Worm (Caenorhabditis elegans) whole organism, mixed stage, embryonic: ENCODE data around the gene gpa-13.

Source experiments
- blmp-1 ChIP-seq: fragments of 150-350 bp; optimal IDR thresholded peaks from 2 replicates; lab custom pipeline; 2014; ENCODE audit warnings: missing biosample characterization, missing genetic modification characterization
- ces-1 ChIP-seq: fragments of 150-350 bp; optimal IDR thresholded peaks from 2 replicates; lab custom pipeline; 2014; ENCODE audit warnings: missing biosample characterization, missing genetic modification reagents, missing genetic modification characterization
- cnd-1 ChIP-seq: fragments of 200-800 bp; sonication (Bioruptor generic); optimal IDR thresholded peaks from 2 replicates; lab custom pipeline; 2018; ENCODE audit warnings: mild to moderate bottlenecking, missing genetic modification characterization, missing compliant biosample characterization
- elt-1 ChIP-seq: sonication (generic microtip); optimal IDR thresholded peaks from 2 replicates; lab custom pipeline; 2017; ENCODE audit warnings: missing genetic modification characterization, mild to moderate bottlenecking, missing compliant biosample characterization, antibody characterized with exemption, moderate library complexity, borderline replicate concordance; ENCODE audit not compliant: insufficient read depth
- elt-3 ChIP-seq: fragments of 150-350 bp; optimal IDR thresholded peaks from 2 replicates; lab custom pipeline; 2014; ENCODE audit warnings: missing biosample characterization, missing genetic modification characterization
- hlh-1 ChIP-seq: fragments of 150-350 bp; optimal IDR thresholded peaks from 2 replicates; lab custom pipeline; 2014; ENCODE audit warnings: missing biosample characterization, missing genetic modification reagents, missing genetic modification characterization
- lin-13 ChIP-seq: fragments of 150-350 bp; optimal IDR thresholded peaks from 2 replicates; lab custom pipeline; 2014; ENCODE audit warnings: missing biosample characterization, missing genetic modification characterization
- lsy-2 ChIP-seq: fragments of 150-350 bp; optimal IDR thresholded peaks from 2 replicates; lab custom pipeline; 2014; ENCODE audit warnings: missing biosample characterization, missing genetic modification characterization
- nhr-237 ChIP-seq: fragments of 150-350 bp; optimal IDR thresholded peaks from 2 replicates; lab custom pipeline; 2014; ENCODE audit warnings: missing biosample characterization, missing genetic modification characterization
- nhr-28 ChIP-seq: fragments of 150-350 bp; optimal IDR thresholded peaks from 2 replicates; lab custom pipeline; 2014; ENCODE audit warnings: missing biosample characterization, missing genetic modification characterization
- pha-4 ChIP-seq: fragments of 150-350 bp; optimal IDR thresholded peaks from 2 replicates; lab custom pipeline; 2018; ENCODE audit warnings: missing biosample characterization, missing genetic modification reagents, missing genetic modification characterization
- tbx-8 ChIP-seq: fragments of 200-800 bp; sonication (Bioruptor generic); optimal IDR thresholded peaks from 2 replicates; lab custom pipeline; 2018; ENCODE audit warnings: mild to moderate bottlenecking, missing genetic modification characterization, moderate library complexity, missing compliant biosample characterization
- unc-62 ChIP-seq: fragments of 150-350 bp; optimal IDR thresholded peaks from 2 replicates; lab custom pipeline; 2014; ENCODE audit warnings: missing biosample characterization, missing genetic modification reagents, missing genetic modification characterization
- zip-8 ChIP-seq: fragments of 150-350 bp; optimal IDR thresholded peaks from 2 replicates; lab custom pipeline; 2014; ENCODE audit warnings: missing biosample characterization, missing genetic modification characterization

DNA sequence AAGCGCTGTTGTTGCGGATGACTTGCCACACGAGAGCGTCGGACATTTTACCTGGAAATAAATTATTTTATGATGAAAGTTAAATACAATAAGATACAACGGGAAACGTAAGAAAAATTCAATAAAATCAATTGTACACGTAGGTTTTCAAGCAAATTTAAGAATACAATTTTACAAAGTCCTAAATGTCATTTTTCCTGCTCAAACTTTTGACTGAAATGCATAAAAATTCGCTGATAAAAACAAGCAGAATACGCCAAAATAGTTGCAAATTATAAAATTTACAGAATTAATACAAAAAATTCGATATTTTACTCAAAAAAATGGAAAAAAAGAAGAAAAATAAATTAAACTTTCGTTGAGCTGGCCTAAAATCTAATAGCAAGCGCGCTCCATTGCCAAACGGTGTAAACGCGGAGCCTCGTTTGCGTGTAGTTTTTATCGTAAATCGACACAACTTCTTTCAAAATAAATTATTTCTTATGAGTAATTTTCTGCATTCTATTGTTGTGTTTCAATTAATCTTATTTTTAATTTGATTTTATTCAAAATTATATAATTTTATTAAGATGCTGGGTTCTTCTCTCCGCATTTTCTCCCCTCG, 26.6 kb downstream of the gpa-13 start, which contains the start of the genes rpl-28 and mrpl-49:
- TF ChIP-seq unc-62 (GFP tag; lab: Kevin White, UChicago) (peak; percentile 16), ces-1 (GFP tag; lab: Kevin White, UChicago) (peak; percentile 81), lin-13 (tag; lab: Kevin White, UChicago) (peak; percentile 86), tbx-8 (GFP tag; lab: Kevin White, UChicago) (no peak), elt-1 (tag; lab: Kevin White, UChicago) (no peak), pha-4 (peak; percentile 77), hlh-1 (peak; percentile 53), zip-8 (no peak), elt-3 (tag; lab: Kevin White, UChicago) (no peak), nhr-237 (tag; lab: Kevin White, UChicago) (peak; percentile 89), lsy-2 (peak; percentile 87), nhr-28 (no peak), cnd-1 (peak; percentile 28), blmp-1 (tag; lab: Kevin White, UChicago) (no peak)
